Worm (Caenorhabditis elegans): Measurements from ENCODE around the gene F22B5.4.

DNA sequence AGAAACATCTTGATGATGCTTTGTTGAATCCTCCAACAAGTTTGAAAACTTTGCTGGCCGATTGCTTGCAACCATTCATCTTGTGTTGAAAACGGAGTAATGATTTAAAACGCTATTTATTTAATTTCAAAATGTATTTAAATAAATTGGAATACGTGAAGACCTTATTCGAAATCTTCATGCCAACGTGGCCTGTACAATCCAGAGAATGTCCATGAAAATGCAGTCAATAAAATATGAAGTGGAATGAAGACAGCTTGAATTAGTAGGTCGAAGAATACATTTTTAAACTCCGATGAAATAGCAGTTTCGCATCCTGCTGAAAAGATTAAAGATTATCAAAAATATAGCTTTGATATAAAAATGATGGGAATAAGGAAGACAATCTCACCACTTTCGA lies 5.0 kb downstream of the F22B5.4 start, which contains the start of gene F22B5.5:
- TF ChIP-seq B0310.2 (tag; optimal IDR thresholded peaks at IDR 0.05) (no peak), hnd-1 (tag; optimal IDR thresholded peaks at IDR 0.05) (no peak), ama-1 (optimal IDR thresholded peaks at IDR 0.05) (no peak), flt-1 (GFP tag; IDR thresholded peaks at IDR 0.05) (no peak), ceh-36 (tag; optimal IDR thresholded peaks at IDR 0.05) (no peak), F13C5.2 (tag; optimal IDR thresholded peaks at IDR 0.05) (no peak), pes-1 (GFP tag; IDR thresholded peaks at IDR 0.05) (no peak)
